Fruit fly (Drosophila melanogaster) whole organism, prepupa: ENCODE data around the gene Keap1.

Experiments used
- Blimp-1 ChIP-seq: fragments of 200-800 bp; sonication (Bioruptor generic); optimal IDR thresholded peaks from 3 replicates; lab custom pipeline; 2017; ENCODE audit warnings: missing biosample characterization, missing genetic modification characterization, mild to moderate bottlenecking, moderate library complexity, missing genetic modification reagents
- CG11902 ChIP-seq: fragments of 200-800 bp; sonication (Bioruptor generic); optimal IDR thresholded peaks from 3 replicates; lab custom pipeline; 2016; ENCODE audit warnings: missing biosample characterization, missing genetic modification characterization
- CG3032 ChIP-seq: fragments of 200-800 bp; optimal IDR thresholded peaks from 2 replicates; lab custom pipeline; 2019; ENCODE audit warnings: missing biosample characterization, mild to moderate bottlenecking, missing genetic modification characterization, moderate library complexity
- Hr4 ChIP-seq: fragments of 200-800 bp; sonication (Bioruptor generic); optimal IDR thresholded peaks from 3 replicates; lab custom pipeline; 2016; ENCODE audit warnings: missing biosample characterization, missing genetic modification characterization
- achi ChIP-seq: fragments of 200-800 bp; sonication (Bioruptor generic); optimal IDR thresholded peaks from 3 replicates; lab custom pipeline; 2016; ENCODE audit warnings: missing biosample characterization, missing genetic modification characterization

- TF ChIP-seq Hr4 (GFP tag; lab: Kevin White, UChicago) (no peak), achi (GFP tag; lab: Kevin White, UChicago) (no peak), Blimp-1 (GFP tag; lab: Kevin White, UChicago) (no peak), CG11902 (GFP tag; lab: Kevin White, UChicago) (no peak), CG3032 (tag; lab: Kevin White, UChicago) (no peak)
Observed at dm6 chr3R:17087977-17088618, 8.4 kb upstream of the Keap1 start, which contains the start of gene cal1.
